Worm (Caenorhabditis elegans): ENCODE results near the gene F41C3.8.

F41C3.8 gene

DNA sequence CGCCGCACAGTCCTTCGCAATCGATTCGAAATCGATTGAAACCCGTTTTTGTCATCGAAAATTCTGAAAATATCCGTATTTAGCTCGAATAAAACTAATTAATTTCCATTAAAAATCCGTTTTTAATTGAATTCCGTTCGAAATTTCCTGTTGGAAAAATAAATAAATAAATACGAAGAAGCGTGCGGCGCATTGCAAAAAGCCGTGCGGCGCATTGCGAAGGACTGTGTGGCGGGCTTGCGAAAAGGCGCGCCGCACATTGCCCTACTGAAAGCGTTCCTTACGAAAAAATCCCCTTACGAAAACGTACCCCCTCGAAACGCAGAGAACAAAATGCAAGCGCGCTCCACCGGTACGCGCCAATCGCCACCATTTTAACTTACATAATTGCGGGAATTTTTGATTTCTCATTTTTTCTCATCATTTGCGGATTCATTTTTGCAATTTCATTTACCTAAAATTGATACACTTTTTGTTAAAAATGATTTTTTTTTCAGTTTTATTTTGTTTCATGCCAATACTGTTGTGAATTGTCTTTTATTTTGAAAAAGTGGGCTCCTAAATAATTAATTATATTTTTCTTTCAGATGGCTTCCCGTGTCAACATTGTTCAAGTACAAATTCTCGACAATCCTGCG, 14.2 kb upstream of the F41C3.8 start, which contains the start of gene unc-85:
unc-85 (plus strand) TSS at position 588 of the 638 bp plus-strand sequence.
- TF ChIP-seq mab-9 (GFP tag; IDR thresholded peaks at IDR 0.05) (peak; percentile 69), nhr-47 (tag; optimal IDR thresholded peaks at IDR 0.05) (peak; percentile 82), ztf-11 (tag; optimal IDR thresholded peaks at IDR 0.05) (peak in 1 of 2 experiments; percentile 29), pax-3 (tag; optimal IDR thresholded peaks at IDR 0.05) (peak; percentile 36), elt-3 (tag; optimal IDR thresholded peaks at IDR 0.05) (peak in 1 of 6 experiments; percentile 18), dpl-1 (GFP tag; optimal IDR thresholded peaks at IDR 0.05) (peak; percentile 44 to 80 (median 70)), isw-1 (GFP tag; IDR thresholded peaks at IDR 0.05) (peak; percentile 88), nhr-77 (tag; optimal IDR thresholded peaks at IDR 0.05) (peak; percentile 22), nhr-19 (GFP tag; conservative IDR thresholded peaks at IDR 0.05) (peak; percentile 94), skn-1 (tag; optimal IDR thresholded peaks at IDR 0.05) (peak; percentile 45), unc-130 (tag; optimal IDR thresholded peaks at IDR 0.05) (peak; percentile 50), lin-14 (GFP tag; optimal IDR thresholded peaks at IDR 0.05) (peak; percentile 83), grh-1 (GFP tag; IDR thresholded peaks at IDR 0.05) (peak; percentile 84), egl-13 (tag; optimal IDR thresholded peaks at IDR 0.05) (peak; percentile 52), vab-15 (tag; optimal IDR thresholded peaks at IDR 0.05) (peak; percentile 8), ceh-8 (GFP tag; optimal IDR thresholded peaks at IDR 0.05) (peak; percentile 19), rnt-1 (tag; optimal IDR thresholded peaks at IDR 0.05) (peak; percentile 70), efl-1 (optimal IDR thresholded peaks at IDR 0.05) (peak; percentile 74 to 76), efl-1 (GFP tag; optimal IDR thresholded peaks at IDR 0.05 in 1 of 2) (peak; percentile 71 to 96), C16A3.4 (tag; optimal IDR thresholded peaks at IDR 0.05) (peak; percentile 63), nhr-85 (tag) (peak; percentile 89), nhr-71 (tag; optimal IDR thresholded peaks at IDR 0.05) (peak; percentile 87), lin-35 (GFP tag; optimal IDR thresholded peaks at IDR 0.05) (peak; percentile 43 to 80), unc-86 (tag; optimal IDR thresholded peaks at IDR 0.05) (peak; percentile 63), dsc-1 (tag; optimal IDR thresholded peaks at IDR 0.05) (peak; percentile 47), mep-1 (tag; optimal IDR thresholded peaks at IDR 0.05) (peak; percentile 28), nhr-237 (tag; optimal IDR thresholded peaks at IDR 0.05) (peak; percentile 3), snu-23 (GFP tag; optimal IDR thresholded peaks at IDR 0.05) (peak; percentile 76), nhr-20 (tag; optimal IDR thresholded peaks at IDR 0.05) (peak; percentile 73), blmp-1 (tag; optimal IDR thresholded peaks at IDR 0.05) (peak; percentile 20), tbx-2 (tag; optimal IDR thresholded peaks at IDR 0.05) (peak; percentile 69), ceh-82 (tag; optimal IDR thresholded peaks at IDR 0.05) (peak in 2 of 3 experiments; percentile 24 to 65), lin-13 (GFP tag; optimal IDR thresholded peaks at IDR 0.05) (peak; percentile 44), lsy-2 (tag; optimal IDR thresholded peaks at IDR 0.05) (peak; percentile 72 to 88), C04F5.9 (tag; optimal IDR thresholded peaks at IDR 0.05) (peak; percentile 28), aly-2 (tag; optimal IDR thresholded peaks at IDR 0.05) (peak; percentile 25), ceh-88 (GFP tag; IDR thresholded peaks at IDR 0.05) (peak; percentile 77), lin-15B (tag; optimal IDR thresholded peaks at IDR 0.05) (peak; percentile 71), unc-98 (GFP tag; IDR thresholded peaks at IDR 0.05) (peak; percentile 58; the same call in 1 of the 2 replicates), mdl-1 (tag; optimal IDR thresholded peaks at IDR 0.05) (peak in 1 of 2 experiments; percentile 8), swsn-7 (tag; optimal IDR thresholded peaks at IDR 0.05) (peak; percentile 73), xbp-1 (tag; optimal IDR thresholded peaks at IDR 0.05) (peak; percentile 61), jun-1 (tag; optimal IDR thresholded peaks at IDR 0.05) (peak; percentile 52), lir-3 (tag; optimal IDR thresholded peaks at IDR 0.05; ENCODE audit: poor library complexity) (peak; percentile 65), elt-2 (tag; optimal IDR thresholded peaks at IDR 0.05) (peak; percentile 60), sox-4 (tag; optimal IDR thresholded peaks at IDR 0.05) (peak; percentile 40), fkh-8 (tag; optimal IDR thresholded peaks at IDR 0.05) (peak; percentile 54), nhr-90 (tag; optimal IDR thresholded peaks at IDR 0.05; ENCODE audit: poor library complexity) (peak; percentile 77)
